Worm (Caenorhabditis elegans) whole organism, early embryonic: ENCODE data around the gene T14G12.12.

Source experiments
- B0310.2 ChIP-seq: sonication (generic microtip); optimal IDR thresholded peaks from 2 replicates; lab custom pipeline; 2016; ENCODE audit warnings: mild to moderate bottlenecking, missing genetic modification characterization, missing compliant biosample characterization
- F13C5.2 ChIP-seq: sonication (generic microtip); optimal IDR thresholded peaks from 2 replicates; lab custom pipeline; 2017; ENCODE audit warnings: mild to moderate bottlenecking, missing genetic modification characterization, inconsistent platforms, missing compliant biosample characterization
- aly-1 ChIP-seq: sonication (generic microtip); optimal IDR thresholded peaks from 2 replicates; lab custom pipeline; 2016; ENCODE audit warnings: missing genetic modification characterization, missing compliant biosample characterization
- ama-1 ChIP-seq: fragments of 150-350 bp; optimal IDR thresholded peaks from 2 replicates; lab custom pipeline; 2014
- ceh-13 ChIP-seq: fragments of 200-800 bp; sonication (Bioruptor generic); optimal IDR thresholded peaks from 2 replicates; lab custom pipeline; 2018; ENCODE audit warnings: mild to moderate bottlenecking, missing genetic modification characterization, missing compliant biosample characterization
- ceh-36 ChIP-seq: sonication (generic microtip); optimal IDR thresholded peaks from 2 replicates; lab custom pipeline; 2016; ENCODE audit warnings: missing genetic modification characterization, inconsistent platforms, missing compliant biosample characterization
- ets-7 ChIP-seq: sonication (generic microtip); optimal IDR thresholded peaks from 2 replicates; lab custom pipeline; 2016; ENCODE audit warnings: missing genotype, missing genetic modification characterization, missing compliant biosample characterization
- flt-1 ChIP-seq: fragments of 200-800 bp; sonication (Bioruptor generic); IDR thresholded peaks from 2 replicates; pipeline ENCODE4 v1.3.6; 2022; ENCODE audit warnings: missing genetic modification characterization, missing compliant biosample characterization
- hmbx-1 ChIP-seq: sonication (generic microtip); optimal IDR thresholded peaks from 2 replicates; lab custom pipeline; 2016; ENCODE audit warnings: mild to moderate bottlenecking, missing genetic modification characterization, missing compliant biosample characterization
- hmg-4 ChIP-seq: fragments of 200-800 bp; sonication (Bioruptor generic); optimal IDR thresholded peaks from 2 replicates; lab custom pipeline; 2018; ENCODE audit warnings: mild to moderate bottlenecking, missing genetic modification characterization, missing compliant biosample characterization
- hnd-1 ChIP-seq: sonication (generic microtip); optimal IDR thresholded peaks from 2 replicates; lab custom pipeline; 2016; ENCODE audit warnings: missing genetic modification characterization, missing compliant biosample characterization
- pes-1 ChIP-seq: fragments of 200-800 bp; sonication (Bioruptor generic); IDR thresholded peaks from 2 replicates; pipeline ENCODE4 v1.3.6; 2022; ENCODE audit warnings: missing genetic modification reagents, missing genetic modification characterization, missing compliant biosample characterization
- scrt-1 ChIP-seq: fragments of 200-800 bp; sonication (Bioruptor generic); IDR thresholded peaks from 2 replicates; pipeline ENCODE4 v1.3.6; 2022; ENCODE audit warnings: missing genetic modification characterization, missing compliant biosample characterization
- sea-1 ChIP-seq: fragments of 200-800 bp; sonication (Bioruptor generic); conservative IDR thresholded peaks from 2 replicates; pipeline ENCODE4 v1.3.6; 2022; ENCODE audit warnings: missing genetic modification characterization, missing compliant biosample characterization
- tbx-11 ChIP-seq: fragments of 200-800 bp; sonication (Bioruptor generic); IDR thresholded peaks from 2 replicates; pipeline ENCODE4 v1.3.6; 2022; ENCODE audit warnings: missing genetic modification characterization, missing compliant biosample characterization
- tbx-37 ChIP-seq: fragments of 200-800 bp; sonication (Bioruptor generic); conservative IDR thresholded peaks from 2 replicates; pipeline ENCODE4 v1.3.6; 2022; ENCODE audit warnings: missing genetic modification reagents, missing genetic modification characterization, missing compliant biosample characterization
- tra-4 ChIP-seq: sonication (generic microtip); optimal IDR thresholded peaks from 2 replicates; lab custom pipeline; 2017; ENCODE audit warnings: missing genetic modification characterization, missing compliant biosample characterization

T14G12.12 gene

ce11 chrX:3738617-3739016 is 19.7 kb downstream of the T14G12.12 start:
- TF ChIP-seq ets-7 (tag; lab: Kevin White, UChicago) (peak; percentile 20), tra-4 (tag; lab: Kevin White, UChicago) (no peak), B0310.2 (no peak)

- TF ChIP-seq aly-1 (tag; lab: Kevin White, UChicago) (no peak), ceh-36 (no peak), F13C5.2 (no peak)
Observed at ce11 chrX:3733732-3734131, 24.6 kb downstream of the T14G12.12 start, which contains the start of gene tag-18. tag-18 (minus strand) TSS chrX:3734036.

- TF ChIP-seq sea-1 (GFP tag; lab: Robert Waterston, UW) (no peak), F13C5.2 (no peak), ama-1 (no peak), tbx-37 (GFP tag; lab: Robert Waterston, UW) (no peak), ceh-13 (GFP tag; lab: Kevin White, UChicago) (no peak), scrt-1 (GFP tag; lab: Robert Waterston, UW) (no peak), ets-7 (tag; lab: Kevin White, UChicago) (no peak), hnd-1 (tag; lab: Kevin White, UChicago) (no peak), tra-4 (tag; lab: Kevin White, UChicago) (no peak), hmbx-1 (no peak)
Observed at ce11 chrX:3733321-3733720, 25.0 kb downstream of the T14G12.12 start.

- TF ChIP-seq tra-4 (tag; lab: Kevin White, UChicago) (no peak), hmbx-1 (no peak), sea-1 (GFP tag; lab: Robert Waterston, UW) (no peak), F13C5.2 (no peak), ets-7 (tag; lab: Kevin White, UChicago) (no peak), ceh-13 (GFP tag; lab: Kevin White, UChicago) (no peak), B0310.2 (no peak), pes-1 (GFP tag; lab: Robert Waterston, UW) (no peak), ama-1 (no peak), flt-1 (GFP tag; lab: Robert Waterston, UW) (no peak), scrt-1 (GFP tag; lab: Robert Waterston, UW) (no peak), hmg-4 (GFP tag; lab: Kevin White, UChicago) (no peak), tbx-11 (GFP tag; lab: Robert Waterston, UW) (no peak), aly-1 (tag; lab: Kevin White, UChicago) (no peak), ceh-36 (no peak)
Observed at ce11 chrX:3728970-3729369, 29.3 kb downstream of the T14G12.12 start, which contains the start of gene aex-4. aex-4 (plus strand) TSS chrX:3729281.

- no peak for TF ChIP-seq tbx-37 (GFP tag; lab: Robert Waterston, UW)
- TF ChIP-seq flt-1 (GFP tag; lab: Robert Waterston, UW): no peak
- no peak for TF ChIP-seq hmbx-1
- no peak for TF ChIP-seq F13C5.2
- no peak for TF ChIP-seq hnd-1 (tag; lab: Kevin White, UChicago)
- no peak for TF ChIP-seq ets-7 (tag; lab: Kevin White, UChicago)
- TF ChIP-seq B0310.2: no peak
- TF ChIP-seq tbx-11 (GFP tag; lab: Robert Waterston, UW): no peak
- TF ChIP-seq tra-4 (tag; lab: Kevin White, UChicago): no peak
- TF ChIP-seq ama-1: no peak
- no peak for TF ChIP-seq ceh-36
- TF ChIP-seq pes-1 (GFP tag; lab: Robert Waterston, UW): no peak
- no peak for TF ChIP-seq hmg-4 (GFP tag; lab: Kevin White, UChicago)
- TF ChIP-seq aly-1 (tag; lab: Kevin White, UChicago): no peak
Observed at ce11 chrX:3727274-3727673, 31.0 kb downstream of the T14G12.12 start, which contains the start of gene nlp-1. nlp-1 (plus strand) TSS chrX:3727574.

ce11 chrX:3725437-3725836 is 32.9 kb downstream of the T14G12.12 start:
- TF ChIP-seq tbx-11 (GFP tag; lab: Robert Waterston, UW) (no peak), hmg-4 (GFP tag; lab: Kevin White, UChicago) (no peak), flt-1 (GFP tag; lab: Robert Waterston, UW) (no peak), pes-1 (GFP tag; lab: Robert Waterston, UW) (no peak), hnd-1 (tag; lab: Kevin White, UChicago) (no peak), ceh-36 (no peak), tbx-37 (GFP tag; lab: Robert Waterston, UW) (no peak)

- TF ChIP-seq hmg-4 (GFP tag; lab: Kevin White, UChicago) (no peak), pes-1 (GFP tag; lab: Robert Waterston, UW) (no peak), tbx-37 (GFP tag; lab: Robert Waterston, UW) (no peak), scrt-1 (GFP tag; lab: Robert Waterston, UW) (no peak), flt-1 (GFP tag; lab: Robert Waterston, UW) (no peak), F13C5.2 (no peak), hnd-1 (tag; lab: Kevin White, UChicago) (no peak), tbx-11 (GFP tag; lab: Robert Waterston, UW) (no peak), ets-7 (tag; lab: Kevin White, UChicago) (no peak), B0310.2 (no peak)
Observed at ce11 chrX:3715835-3716234, 42.5 kb downstream of the T14G12.12 start.

ce11 chrX:3714797-3715196 is 43.5 kb downstream of the T14G12.12 start, which contains the start of gene C01C4.2:
C01C4.2 (plus strand) TSS chrX:3715097.
- no peak for TF ChIP-seq pes-1 (GFP tag; lab: Robert Waterston, UW)
- TF ChIP-seq flt-1 (GFP tag; lab: Robert Waterston, UW): no peak
- TF ChIP-seq ets-7 (tag; lab: Kevin White, UChicago): no peak
- TF ChIP-seq scrt-1 (GFP tag; lab: Robert Waterston, UW): no peak
- TF ChIP-seq ama-1: no peak
- TF ChIP-seq aly-1 (tag; lab: Kevin White, UChicago): no peak
- TF ChIP-seq tbx-11 (GFP tag; lab: Robert Waterston, UW): no peak
- no peak for TF ChIP-seq B0310.2
- no peak for TF ChIP-seq sea-1 (GFP tag; lab: Robert Waterston, UW)
- no peak for TF ChIP-seq ceh-13 (GFP tag; lab: Kevin White, UChicago)
- TF ChIP-seq hmg-4 (GFP tag; lab: Kevin White, UChicago): no peak
- no peak for TF ChIP-seq F13C5.2
- no peak for TF ChIP-seq ceh-36
- no peak for TF ChIP-seq tbx-37 (GFP tag; lab: Robert Waterston, UW)
- no peak for TF ChIP-seq hmbx-1
- TF ChIP-seq hnd-1 (tag; lab: Kevin White, UChicago): no peak
- no peak for TF ChIP-seq tra-4 (tag; lab: Kevin White, UChicago)
